Worm (Caenorhabditis elegans) whole organism, young adult: Measurements from ENCODE around the gene clec-138.

Source experiments
- egrh-3 ChIP-seq: fragments of 200-800 bp; sonication (Bioruptor generic); IDR thresholded peaks from 2 replicates; pipeline ENCODE4 v1.3.6; 2022; ENCODE audit warnings: missing genetic modification reagents, missing genetic modification characterization, missing compliant biosample characterization
- gei-17 ChIP-seq: fragments of 200-800 bp; sonication (Bioruptor generic); optimal IDR thresholded peaks from 2 replicates; lab custom pipeline; 2018; ENCODE audit warnings: mild to moderate bottlenecking, missing genetic modification characterization, missing compliant biosample characterization
- zfh-2 ChIP-seq: fragments of 200-800 bp; sonication (Bioruptor generic); conservative IDR thresholded peaks from 2 replicates; pipeline ENCODE4 v1.3.6; 2022; ENCODE audit warnings: missing genetic modification reagents, missing genetic modification characterization, missing compliant biosample characterization
- ztf-28 ChIP-seq: fragments of 200-800 bp; sonication (Bioruptor generic); IDR thresholded peaks from 2 replicates; pipeline ENCODE4 v1.3.6; 2022; ENCODE audit warnings: missing genetic modification reagents, missing genetic modification characterization, missing compliant biosample characterization

clec-138 gene

DNA sequence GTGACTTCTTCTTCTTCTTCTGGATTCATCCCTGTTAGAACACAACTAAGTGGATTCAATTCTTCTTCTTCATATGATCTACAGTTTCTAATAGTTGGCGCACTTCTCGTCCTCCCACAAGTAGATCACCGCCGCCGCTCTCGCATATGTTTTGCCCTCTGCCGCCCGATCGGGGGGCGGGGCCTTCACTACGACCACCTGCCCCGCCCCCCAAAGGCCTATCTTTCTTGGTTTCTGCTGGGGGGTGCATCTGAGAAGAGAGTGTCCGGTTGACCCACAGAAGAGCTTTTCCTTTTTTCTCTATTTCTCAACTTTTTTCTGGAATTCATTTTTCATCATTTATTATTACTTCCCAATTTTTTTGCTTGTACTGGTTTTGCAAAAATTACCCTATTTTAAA, 48.5 kb downstream of the clec-138 start:
- peak; percentile 65; the same call in 1 of the 2 replicates for TF ChIP-seq egrh-3
- peak; percentile 79 for TF ChIP-seq zfh-2
- TF ChIP-seq ztf-28 (GFP tag; lab: Robert Waterston, UW) = no peak
- TF ChIP-seq gei-17 = no peak
